Worm (Caenorhabditis elegans) whole organism, L2 larva: ENCODE results near the gene lpr-4.

Source experiments
- ama-1 ChIP-seq: fragments of 150-350 bp; optimal IDR thresholded peaks from 2 replicates; lab custom pipeline; 2018; ENCODE audit warnings: inconsistent platforms
- lin-13 ChIP-seq: fragments of 150-350 bp; optimal IDR thresholded peaks from 2 replicates; lab custom pipeline; 2014; ENCODE audit warnings: missing biosample characterization, missing genetic modification reagents, missing genetic modification characterization
- nhr-10 ChIP-seq: sonication (generic microtip); optimal IDR thresholded peaks from 2 replicates; lab custom pipeline; 2017; ENCODE audit warnings: missing biosample characterization, missing genetic modification characterization
- nhr-11 ChIP-seq: fragments of 150-350 bp; optimal IDR thresholded peaks from 2 replicates; lab custom pipeline; 2014; ENCODE audit warnings: missing biosample characterization, missing genetic modification characterization
- nhr-23 ChIP-seq: fragments of 150-350 bp; optimal IDR thresholded peaks from 2 replicates; lab custom pipeline; 2014; ENCODE audit warnings: missing biosample characterization, missing genetic modification reagents, missing genetic modification characterization
- unc-39 ChIP-seq: fragments of 150-350 bp; optimal IDR thresholded peaks from 2 replicates; lab custom pipeline; 2014; ENCODE audit warnings: missing biosample characterization, missing genetic modification characterization

ce11 chrX:11059744-11060143 lies 5.2 kb upstream of the lpr-4 start, which contains the start of gene lpr-6:
- no peak for TF ChIP-seq lin-13 (GFP tag; lab: Kevin White, UChicago)
- no peak for TF ChIP-seq unc-39 (tag; lab: Kevin White, UChicago)
- no peak for TF ChIP-seq nhr-23
- no peak for TF ChIP-seq ama-1 (lab: Kevin White, UChicago)
- no peak for TF ChIP-seq nhr-11 (tag; lab: Kevin White, UChicago)
- no peak for TF ChIP-seq nhr-10 (tag; lab: Kevin White, UChicago)
